Worm (Caenorhabditis elegans) whole organism, mixed stage, embryonic: ENCODE results near the gene R08D7.5.
"Not testable (repeated sequence)": the region's sequence is repeated elsewhere in the genome, so short reads cannot be mapped to it uniquely, and the experiment has no call there.

Experiments used
- bed-3 ChIP-seq: fragments of 200-800 bp; sonication (Bioruptor generic); optimal IDR thresholded peaks from 3 replicates; lab custom pipeline; 2018; ENCODE audit warnings: mild to moderate bottlenecking, missing genetic modification characterization, moderate library complexity, missing compliant biosample characterization
- blmp-1 ChIP-seq: fragments of 150-350 bp; optimal IDR thresholded peaks from 2 replicates; lab custom pipeline; 2014; ENCODE audit warnings: missing biosample characterization, missing genetic modification characterization
- ceh-43 ChIP-seq: fragments of 200-800 bp; sonication (Bioruptor generic); optimal IDR thresholded peaks from 2 replicates; lab custom pipeline; 2018; ENCODE audit warnings: mild to moderate bottlenecking, missing genetic modification characterization, moderate library complexity, missing compliant biosample characterization
- ceh-83 ChIP-seq: fragments of 200-800 bp; sonication (Bioruptor generic); optimal IDR thresholded peaks from 2 replicates; lab custom pipeline; 2018; ENCODE audit warnings: mild to moderate bottlenecking, missing genetic modification characterization, missing compliant biosample characterization
- ces-1 ChIP-seq: fragments of 150-350 bp; optimal IDR thresholded peaks from 2 replicates; lab custom pipeline; 2014; ENCODE audit warnings: missing biosample characterization, missing genetic modification reagents, missing genetic modification characterization
- cnd-1 ChIP-seq: fragments of 200-800 bp; sonication (Bioruptor generic); optimal IDR thresholded peaks from 2 replicates; lab custom pipeline; 2018; ENCODE audit warnings: mild to moderate bottlenecking, missing genetic modification characterization, missing compliant biosample characterization
- drap-1 ChIP-seq: fragments of 200-800 bp; sonication (Bioruptor generic); optimal IDR thresholded peaks from 3 replicates; lab custom pipeline; 2018; ENCODE audit warnings: mild to moderate bottlenecking, missing genetic modification characterization, missing compliant biosample characterization
- elt-1 ChIP-seq: sonication (generic microtip); optimal IDR thresholded peaks from 2 replicates; lab custom pipeline; 2017; ENCODE audit warnings: missing genetic modification characterization, mild to moderate bottlenecking, missing compliant biosample characterization, antibody characterized with exemption, moderate library complexity, borderline replicate concordance; ENCODE audit not compliant: insufficient read depth
- flh-1 ChIP-seq: fragments of 200-800 bp; sonication (Bioruptor generic); optimal IDR thresholded peaks from 2 replicates; lab custom pipeline; 2018; ENCODE audit warnings: mild to moderate bottlenecking, missing genetic modification characterization, moderate library complexity, missing compliant biosample characterization
- ham-2 ChIP-seq: fragments of 200-800 bp; sonication (Bioruptor generic); optimal IDR thresholded peaks from 2 replicates; lab custom pipeline; 2018; ENCODE audit warnings: mild to moderate bottlenecking, missing genetic modification characterization, missing compliant biosample characterization
- hlh-1 ChIP-seq: fragments of 150-350 bp; optimal IDR thresholded peaks from 2 replicates; lab custom pipeline; 2014; ENCODE audit warnings: missing biosample characterization, missing genetic modification reagents, missing genetic modification characterization
- lin-13 ChIP-seq: fragments of 150-350 bp; optimal IDR thresholded peaks from 2 replicates; lab custom pipeline; 2014; ENCODE audit warnings: missing biosample characterization, missing genetic modification characterization
- lin-32 ChIP-seq: fragments of 200-800 bp; sonication (Bioruptor generic); optimal IDR thresholded peaks from 2 replicates; lab custom pipeline; 2018; ENCODE audit warnings: mild to moderate bottlenecking, missing genetic modification characterization, missing compliant biosample characterization
- lsy-2 ChIP-seq: fragments of 150-350 bp; optimal IDR thresholded peaks from 2 replicates; lab custom pipeline; 2014; ENCODE audit warnings: missing biosample characterization, missing genetic modification characterization
- mep-1 ChIP-seq: fragments of 150-350 bp; optimal IDR thresholded peaks from 2 replicates; lab custom pipeline; 2017; ENCODE audit warnings: missing biosample characterization, missing genetic modification reagents, missing genetic modification characterization, inconsistent platforms
- mls-2 ChIP-seq: sonication (generic microtip); optimal IDR thresholded peaks from 2 replicates; lab custom pipeline; 2016; ENCODE audit warnings: mild to moderate bottlenecking, missing genetic modification characterization, moderate library complexity, missing compliant biosample characterization
- nhr-12 ChIP-seq: fragments of 150-350 bp; optimal IDR thresholded peaks from 2 replicates; lab custom pipeline; 2014; ENCODE audit warnings: missing biosample characterization, missing genetic modification characterization
- nhr-2 ChIP-seq: fragments of 150-350 bp; optimal IDR thresholded peaks from 2 replicates; lab custom pipeline; 2014; ENCODE audit warnings: missing biosample characterization, missing genetic modification characterization
- nhr-237 ChIP-seq: fragments of 150-350 bp; optimal IDR thresholded peaks from 2 replicates; lab custom pipeline; 2014; ENCODE audit warnings: missing biosample characterization, missing genetic modification characterization
- nhr-28 ChIP-seq: fragments of 150-350 bp; optimal IDR thresholded peaks from 2 replicates; lab custom pipeline; 2014; ENCODE audit warnings: missing biosample characterization, missing genetic modification characterization
- nhr-76 ChIP-seq: sonication (generic microtip); optimal IDR thresholded peaks from 2 replicates; lab custom pipeline; 2017; ENCODE audit warnings: missing biosample characterization, missing genetic modification characterization
- pha-4 ChIP-seq: fragments of 150-350 bp; optimal IDR thresholded peaks from 2 replicates; lab custom pipeline; 2018; ENCODE audit warnings: missing biosample characterization, missing genetic modification reagents, missing genetic modification characterization
- snpc-4 ChIP-seq: fragments of 150-350 bp; optimal IDR thresholded peaks from 2 replicates; lab custom pipeline; 2014; ENCODE audit warnings: missing biosample characterization, missing genetic modification characterization
- sptf-1 ChIP-seq: sonication (generic microtip); optimal IDR thresholded peaks from 2 replicates; lab custom pipeline; 2017; ENCODE audit warnings: mild to moderate bottlenecking, missing genetic modification characterization, moderate library complexity, missing compliant biosample characterization
- tbx-8 ChIP-seq: fragments of 200-800 bp; sonication (Bioruptor generic); optimal IDR thresholded peaks from 2 replicates; lab custom pipeline; 2018; ENCODE audit warnings: mild to moderate bottlenecking, missing genetic modification characterization, moderate library complexity, missing compliant biosample characterization
- unc-62 ChIP-seq: fragments of 150-350 bp; optimal IDR thresholded peaks from 2 replicates; lab custom pipeline; 2014; ENCODE audit warnings: missing biosample characterization, missing genetic modification reagents, missing genetic modification characterization
- zip-8 ChIP-seq: fragments of 150-350 bp; optimal IDR thresholded peaks from 2 replicates; lab custom pipeline; 2014; ENCODE audit warnings: missing biosample characterization, missing genetic modification characterization
- ztf-11 ChIP-seq: fragments of 150-350 bp; optimal IDR thresholded peaks from 2 replicates; lab custom pipeline; 2014; ENCODE audit warnings: missing biosample characterization, missing genetic modification characterization

R08D7.5 gene

DNA sequence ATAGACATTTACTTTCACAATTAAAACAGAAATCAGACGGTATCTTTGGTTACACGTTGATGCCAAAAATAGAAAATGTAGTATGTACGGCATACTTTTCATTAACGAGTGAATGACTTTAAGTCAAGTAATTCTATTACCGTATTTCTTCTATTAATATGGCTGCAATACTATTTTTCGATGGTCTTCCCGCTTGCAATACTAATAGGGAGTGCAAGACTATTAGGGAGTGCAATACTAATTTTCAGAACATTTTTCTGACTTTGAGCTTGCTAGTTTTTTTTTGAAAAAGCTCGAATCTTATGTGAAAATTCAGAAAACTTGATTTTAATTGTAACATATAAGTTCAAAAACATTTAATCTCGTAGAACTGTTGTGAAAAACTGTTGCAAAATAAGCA is 15.8 kb downstream of the R08D7.5 start, which contains the start of gene R08D7.7:
R08D7.7 (plus strand) TSS at position 301 of the 400 bp plus-strand sequence.
- not testable (repeated sequence) for TF ChIP-seq nhr-12 (tag; lab: Kevin White, UChicago); unc-62 (GFP tag; lab: Kevin White, UChicago); nhr-28 (tag; lab: Kevin White, UChicago)

DNA sequence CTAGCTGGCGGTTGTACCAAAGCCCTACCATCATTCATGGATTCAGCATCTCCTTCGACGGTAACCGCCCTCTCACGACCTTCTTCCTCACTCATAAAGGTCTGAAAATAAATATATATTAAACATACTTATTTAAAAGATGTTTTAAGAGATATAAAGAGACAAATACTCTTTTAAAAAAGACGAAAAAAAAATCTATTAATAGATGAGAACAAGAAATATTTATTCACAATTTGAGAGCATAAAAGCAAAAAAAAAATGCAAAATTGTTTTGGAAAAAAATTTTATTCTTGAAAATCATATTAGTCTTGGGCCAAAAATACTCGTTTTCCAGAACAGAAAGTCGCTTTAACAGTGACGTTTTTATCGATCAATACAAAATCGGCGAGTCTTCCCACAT is 22.8 kb downstream of the R08D7.5 start, which contains the start of gene skat-1:
skat-1 (minus strand) TSS at position 101 of the 400 bp plus-strand sequence.
- TF ChIP-seq mep-1 (tag; lab: Kevin White, UChicago), result no peak
- TF ChIP-seq ceh-43, result no peak
- TF ChIP-seq cnd-1 (tag; lab: Kevin White, UChicago), result no peak
- TF ChIP-seq drap-1 (GFP tag; lab: Kevin White, UChicago), result no peak

DNA sequence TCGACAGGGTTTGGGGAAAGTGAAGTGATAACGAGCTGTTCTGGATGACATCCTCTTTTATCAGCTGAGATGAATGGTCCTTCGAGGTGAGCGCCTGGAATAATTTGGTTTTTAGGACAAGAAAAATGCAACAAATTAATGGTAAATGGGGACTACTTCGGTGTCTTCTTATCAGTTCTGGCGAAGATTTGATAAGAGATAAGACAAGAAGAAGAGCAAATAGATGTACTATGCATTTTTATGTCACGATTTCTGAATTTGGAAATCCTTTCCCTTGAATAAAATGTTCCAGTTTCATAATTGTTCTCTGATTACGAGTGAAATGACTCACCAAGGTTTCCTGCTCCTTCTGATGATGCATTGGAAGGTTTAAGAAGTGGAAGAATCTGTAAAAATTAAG is 23.9 kb downstream of the R08D7.5 start:
- TF ChIP-seq nhr-237 (no peak), flh-1 (GFP tag; lab: Kevin White, UChicago) (no peak), blmp-1 (tag; lab: Kevin White, UChicago) (no peak), ceh-83 (no peak), ztf-11 (tag; lab: Kevin White, UChicago) (no peak), elt-1 (tag; lab: Kevin White, UChicago) (no peak), ham-2 (no peak), ceh-43 (no peak), nhr-2 (tag; lab: Kevin White, UChicago) (no peak)

DNA sequence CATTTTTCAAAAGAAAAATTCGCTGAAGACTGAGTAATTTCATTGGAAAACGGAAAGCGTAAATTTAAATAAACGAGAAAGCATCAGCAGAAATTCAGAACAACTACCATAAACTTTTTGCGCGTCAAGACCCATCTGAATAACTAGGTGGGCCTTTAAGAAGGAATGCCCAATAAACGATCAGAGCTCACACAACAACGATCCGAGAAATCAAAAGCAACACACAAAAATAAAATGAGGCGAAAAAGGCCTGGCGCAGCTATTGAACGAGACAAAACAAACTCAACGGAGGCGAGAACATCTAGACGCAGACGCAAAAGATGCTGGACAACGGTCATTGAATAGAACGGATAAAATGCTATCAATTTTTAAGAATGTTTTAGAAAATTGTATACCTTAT is 25.0 kb downstream of the R08D7.5 start:
- TF ChIP-seq blmp-1 (tag; lab: Kevin White, UChicago) (no peak), elt-1 (tag; lab: Kevin White, UChicago) (no peak), lin-32 (GFP tag; lab: Kevin White, UChicago) (no peak), bed-3 (GFP tag; lab: Kevin White, UChicago) (no peak), ham-2 (no peak), sptf-1 (tag; lab: Kevin White, UChicago) (no peak), ceh-43 (no peak), nhr-237 (no peak), pha-4 (no peak), nhr-2 (tag; lab: Kevin White, UChicago) (no peak), lsy-2 (tag; lab: Kevin White, UChicago) (no peak), cnd-1 (tag; lab: Kevin White, UChicago) (no peak)

DNA sequence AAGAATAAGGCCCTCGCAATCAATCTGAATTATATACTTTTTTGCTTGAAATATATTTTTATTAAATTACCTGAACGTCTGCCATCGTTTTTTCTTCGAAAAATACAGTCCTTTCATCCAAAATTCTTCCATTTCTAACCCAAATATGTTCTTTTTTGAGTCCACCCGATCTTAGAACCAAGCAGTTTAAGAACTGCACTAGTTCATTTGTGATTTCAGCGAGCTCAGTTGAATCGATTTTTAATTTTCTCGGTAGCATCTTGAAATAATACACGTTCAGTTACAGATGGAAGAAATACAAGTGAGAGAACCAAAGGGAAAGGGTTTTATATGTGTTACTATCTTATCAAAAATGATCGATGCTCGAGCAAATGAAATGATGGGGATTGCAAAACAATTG is 25.6 kb downstream of the R08D7.5 start, which contains the start of gene F59B2.3:
F59B2.3 (minus strand) TSS at position 259 of the 400 bp plus-strand sequence.
- no peak for TF ChIP-seq tbx-8 (GFP tag; lab: Kevin White, UChicago)
- no peak for TF ChIP-seq unc-62 (GFP tag; lab: Kevin White, UChicago)
- no peak for TF ChIP-seq mls-2 (tag; lab: Kevin White, UChicago)
- no peak for TF ChIP-seq elt-1 (tag; lab: Kevin White, UChicago)
- no peak for TF ChIP-seq blmp-1 (tag; lab: Kevin White, UChicago)
- TF ChIP-seq nhr-237, result no peak
- TF ChIP-seq hlh-1 (tag; lab: Kevin White, UChicago), result no peak
- no peak for TF ChIP-seq snpc-4
- TF ChIP-seq ztf-11 (tag; lab: Kevin White, UChicago), result no peak
- no peak for TF ChIP-seq zip-8
- no peak for TF ChIP-seq ham-2
- no peak for TF ChIP-seq nhr-76 (tag; lab: Kevin White, UChicago)
- no peak for TF ChIP-seq lin-13 (tag; lab: Kevin White, UChicago)
- TF ChIP-seq mep-1 (tag; lab: Kevin White, UChicago), result no peak
- TF ChIP-seq nhr-28 (tag; lab: Kevin White, UChicago), result no peak
- no peak for TF ChIP-seq bed-3 (GFP tag; lab: Kevin White, UChicago)

DNA sequence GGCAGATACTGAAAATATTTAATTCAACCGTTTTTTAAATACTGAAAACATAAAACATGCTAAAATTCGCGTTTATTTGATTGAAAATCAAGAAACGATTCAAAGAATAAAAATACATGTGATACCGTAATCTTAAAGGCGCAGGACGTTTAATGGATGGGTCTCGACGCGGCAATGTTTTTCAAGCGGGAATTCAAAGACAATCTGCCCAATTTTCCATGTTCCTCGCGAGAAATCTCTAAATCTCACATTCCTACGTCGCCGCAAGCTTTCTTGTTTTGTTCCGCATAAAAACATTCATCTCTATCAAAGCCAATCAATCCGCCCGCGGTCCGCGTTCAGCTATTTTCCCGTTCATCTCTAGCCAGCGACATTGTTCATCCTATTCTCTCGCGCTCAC is 27.6 kb downstream of the R08D7.5 start:
- no peak for TF ChIP-seq nhr-76 (tag; lab: Kevin White, UChicago)
- no peak for TF ChIP-seq ceh-43
- TF ChIP-seq lsy-2 (tag; lab: Kevin White, UChicago), result no peak
- no peak for TF ChIP-seq mls-2 (tag; lab: Kevin White, UChicago)
- no peak for TF ChIP-seq blmp-1 (tag; lab: Kevin White, UChicago)
- TF ChIP-seq nhr-237, result no peak
- TF ChIP-seq drap-1 (GFP tag; lab: Kevin White, UChicago), result no peak
- no peak for TF ChIP-seq unc-62 (GFP tag; lab: Kevin White, UChicago)
- no peak for TF ChIP-seq cnd-1 (tag; lab: Kevin White, UChicago)
- no peak for TF ChIP-seq ces-1 (GFP tag; lab: Kevin White, UChicago)
- TF ChIP-seq flh-1 (GFP tag; lab: Kevin White, UChicago), result no peak
